Fruit fly (Drosophila melanogaster): ENCODE results near the gene prage.

The prage gene

dm6 chrX:1819026-1819425 is 45.5 kb downstream of the prage start (continued):
- TF ChIP-seq sima (GFP tag; optimal IDR thresholded peaks at IDR 0.05) (no peak), Doc3 (GFP tag; IDR thresholded peaks at IDR 0.05; ENCODE audit: partially characterized antibody) (no peak), vnd (GFP tag; IDR thresholded peaks at IDR 0.05; ENCODE audit: partially characterized antibody) (no peak), B-H2 (GFP tag; optimal IDR thresholded peaks at IDR 0.05) (no peak), CG4404 (GFP tag; IDR thresholded peaks at IDR 0.05) (no peak), CG13424 (tag; optimal IDR thresholded peaks at IDR 0.05) (no peak), CG13287 (GFP tag; IDR thresholded peaks at IDR 0.05; ENCODE audit: partially characterized antibody) (peak; percentile 12; the same call in 1 of the 2 replicates), oc (tag; optimal IDR thresholded peaks at IDR 0.05) (no peak), hkb (optimal IDR thresholded peaks at IDR 0.05) (no peak), hkb (GFP tag; IDR thresholded peaks at IDR 0.05) (no peak), Trl (optimal IDR thresholded peaks at IDR 0.05) (no peak), Trl (GFP tag; optimal IDR thresholded peaks at IDR 0.05) (no peak), CG6813 (GFP tag; optimal IDR thresholded peaks at IDR 0.05) (no peak), grn (GFP tag; optimal IDR thresholded peaks at IDR 0.05) (no peak), CG17612 (GFP tag; IDR thresholded peaks at IDR 0.05) (no peak), CG10543 (GFP tag; optimal IDR thresholded peaks at IDR 0.05) (no peak), Nf-YC (tag; optimal IDR thresholded peaks at IDR 0.05) (no peak), CG1529 (GFP tag; optimal IDR thresholded peaks at IDR 0.05) (no peak), gfzf (GFP tag; optimal IDR thresholded peaks at IDR 0.05) (peak; percentile 38), CG14441 (GFP tag; IDR thresholded peaks at IDR 0.05) (no peak), Bdp1 (GFP tag; optimal IDR thresholded peaks at IDR 0.05) (no peak), org-1 (GFP tag; optimal IDR thresholded peaks at IDR 0.05) (no peak), CG7556 (GFP tag; optimal IDR thresholded peaks at IDR 0.05) (no peak), CG5180 (GFP tag; optimal IDR thresholded peaks at IDR 0.05) (no peak), ab (GFP tag; optimal IDR thresholded peaks at IDR 0.05) (no peak), stc (GFP tag; IDR thresholded peaks at IDR 0.05) (no peak), stwl (tag; optimal IDR thresholded peaks at IDR 0.05) (peak; percentile 16), exex (tag; optimal IDR thresholded peaks at IDR 0.05) (peak; percentile 30), CG6654 (GFP tag; optimal IDR thresholded peaks at IDR 0.05) (no peak), unpg (GFP tag; optimal IDR thresholded peaks at IDR 0.05) (no peak), Med (GFP tag) (peak; percentile 73), CG15601 (tag; optimal IDR thresholded peaks at IDR 0.05) (no peak), insv (GFP tag; optimal IDR thresholded peaks at IDR 0.05) (no peak), NFAT (GFP tag; IDR thresholded peaks at IDR 0.05) (0 out of 2 replicates have a peak, but pooled peaks have one; percentile 6)

dm6 chrX:1820241-1820640 is 46.7 kb downstream of the prage start, which contains the start of gene CG14810:
Gene CG14810, minus strand, starts transcription at chrX:1820341.
- TF ChIP-seq peb (GFP tag; IDR thresholded peaks at IDR 0.05) (no peak), Sry-δ (GFP tag; optimal IDR thresholded peaks at IDR 0.05) (peak; percentile 12)

- TF ChIP-seq Dp (GFP tag; optimal IDR thresholded peaks at IDR 0.05) (peak; percentile 59), gcm2 (GFP tag; optimal IDR thresholded peaks at IDR 0.05) (no peak), CG6689 (GFP tag; IDR thresholded peaks at IDR 0.05) (no peak), Doc2 (GFP tag; IDR thresholded peaks at IDR 0.05) (no peak), ase (GFP tag; IDR thresholded peaks at IDR 0.05) (no peak), ham (GFP tag; IDR thresholded peaks at IDR 0.05) (no peak), Oli (tag; optimal IDR thresholded peaks at IDR 0.05) (no peak), unc-4 (GFP tag; IDR thresholded peaks at IDR 0.05; ENCODE audit: partially characterized antibody) (no peak), CG32767 (GFP tag; IDR thresholded peaks at IDR 0.05) (no peak), nerfin-2 (GFP tag; IDR thresholded peaks at IDR 0.05; ENCODE audit: partially characterized antibody) (no peak), corto (GFP tag; optimal IDR thresholded peaks at IDR 0.05) (no peak), repo (GFP tag; optimal IDR thresholded peaks at IDR 0.05) (no peak), Atf3 (GFP tag; optimal IDR thresholded peaks at IDR 0.05) (no peak), oc (tag; optimal IDR thresholded peaks at IDR 0.05) (no peak), ewg (GFP tag; optimal IDR thresholded peaks at IDR 0.05) (no peak), chm (GFP tag; IDR thresholded peaks at IDR 0.05) (no peak), CG13624 (GFP tag; optimal IDR thresholded peaks at IDR 0.05) (no peak)
Observed at dm6 chrX:1821039-1821438, 47.5 kb downstream of the prage start.

Data from whole organism, embryonic.